Fruit fly (Drosophila melanogaster) whole organism: ENCODE data around the gene lmd.

ENCODE experiments used
- CG8478 ChIP-seq: fragments of >200 bp; optimal IDR thresholded peaks from 2 replicates; lab custom pipeline; 2018; ENCODE audit warnings: inconsistent platforms
- Dll ChIP-seq: fragments of >200 bp; optimal IDR thresholded peaks from 2 replicates; lab custom pipeline; 2017
- EcR ChIP-seq, 2 experiments: fragments of >200 bp; optimal IDR thresholded peaks; 2 replicates each; lab custom pipeline; 2017; ENCODE audit warnings: missing biosample characterization in 2 of 2, missing genetic modification characterization in 2 of 2, missing genetic modification reagents in 2 of 2
- pan ChIP-seq: fragments of >200 bp; optimal IDR thresholded peaks from 2 replicates; lab custom pipeline; 2017
- psq ChIP-seq: fragments of >200 bp; optimal IDR thresholded peaks from 2 replicates; lab custom pipeline; 2017
- usp ChIP-seq: fragments of >200 bp; optimal IDR thresholded peaks from 2 replicates; lab custom pipeline; 2017; ENCODE audit warnings: missing biosample characterization, missing genetic modification characterization, mixed read lengths

Gene lmd

dm6 chr3R:23013482-23013881 lies 13.0 kb downstream of the lmd start:
- TF ChIP-seq EcR (GFP tag; optimal IDR thresholded peaks at IDR 0.05; lab: Kevin White, UChicago) (peak; percentile 35 to 57), pan (lab: Kevin White, UChicago) (no peak)

- no peak for TF ChIP-seq psq (lab: Kevin White, UChicago)
- TF ChIP-seq usp = no peak
- TF ChIP-seq EcR (GFP tag; optimal IDR thresholded peaks at IDR 0.05; lab: Kevin White, UChicago) = no peak
- TF ChIP-seq pan (lab: Kevin White, UChicago) = no peak
- TF ChIP-seq Dll = no peak
- TF ChIP-seq CG8478 (lab: Kevin White, UChicago) = no peak
Observed at dm6 chr3R:23012017-23012416, 14.5 kb downstream of the lmd start, which contains the start of gene CG6688. TSS of gene CG6688 (plus strand) at chr3R:23012412.

dm6 chr3R:23010406-23010805 lies 16.1 kb downstream of the lmd start, which contains the start of gene CG34375:
TSS of gene CG34375 (minus strand) at chr3R:23010562.
- no peak for TF ChIP-seq CG8478 (lab: Kevin White, UChicago)
- TF ChIP-seq psq (lab: Kevin White, UChicago) = no peak
- no peak for TF ChIP-seq usp
- no peak for TF ChIP-seq pan (lab: Kevin White, UChicago)
- no peak for TF ChIP-seq EcR (GFP tag; optimal IDR thresholded peaks at IDR 0.05; lab: Kevin White, UChicago)
- TF ChIP-seq Dll = no peak

dm6 chr3R:23009480-23010115 lies 16.9 kb downstream of the lmd start:
- TF ChIP-seq usp = no peak
- no peak for TF ChIP-seq pan (lab: Kevin White, UChicago)
- no peak for TF ChIP-seq psq (lab: Kevin White, UChicago)
- no peak for TF ChIP-seq Dll
- TF ChIP-seq CG8478 (lab: Kevin White, UChicago) = no peak
- no peak for TF ChIP-seq EcR (GFP tag; optimal IDR thresholded peaks at IDR 0.05; lab: Kevin White, UChicago)

DNA sequence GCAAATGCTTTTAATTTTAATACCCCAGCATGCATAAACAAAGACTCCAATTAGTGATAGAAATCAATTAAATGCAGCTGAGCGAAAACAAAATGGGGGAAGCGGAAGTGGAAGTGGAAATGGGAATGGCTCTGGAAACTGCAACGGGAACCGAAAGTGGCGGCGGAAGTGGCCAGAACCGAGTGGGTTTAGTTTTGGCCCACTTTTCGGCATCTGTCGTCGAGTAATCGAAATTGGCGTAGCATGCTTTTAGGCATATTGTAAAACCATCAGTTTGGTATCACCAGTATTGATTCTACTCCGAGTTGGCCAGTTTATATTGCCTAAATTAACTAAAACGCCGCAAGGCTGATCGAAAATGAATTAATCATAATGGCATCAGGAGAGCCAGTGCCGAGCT lies 22.4 kb downstream of the lmd start:
- TF ChIP-seq Dll (no peak), CG8478 (lab: Kevin White, UChicago) (no peak), usp (no peak), EcR (GFP tag; optimal IDR thresholded peaks at IDR 0.05; lab: Kevin White, UChicago) (no peak), pan (lab: Kevin White, UChicago) (no peak)

- TF ChIP-seq usp (no peak), EcR (GFP tag; optimal IDR thresholded peaks at IDR 0.05; lab: Kevin White, UChicago) (no peak)
Observed at dm6 chr3R:22998623-22999179, 27.8 kb downstream of the lmd start.

DNA sequence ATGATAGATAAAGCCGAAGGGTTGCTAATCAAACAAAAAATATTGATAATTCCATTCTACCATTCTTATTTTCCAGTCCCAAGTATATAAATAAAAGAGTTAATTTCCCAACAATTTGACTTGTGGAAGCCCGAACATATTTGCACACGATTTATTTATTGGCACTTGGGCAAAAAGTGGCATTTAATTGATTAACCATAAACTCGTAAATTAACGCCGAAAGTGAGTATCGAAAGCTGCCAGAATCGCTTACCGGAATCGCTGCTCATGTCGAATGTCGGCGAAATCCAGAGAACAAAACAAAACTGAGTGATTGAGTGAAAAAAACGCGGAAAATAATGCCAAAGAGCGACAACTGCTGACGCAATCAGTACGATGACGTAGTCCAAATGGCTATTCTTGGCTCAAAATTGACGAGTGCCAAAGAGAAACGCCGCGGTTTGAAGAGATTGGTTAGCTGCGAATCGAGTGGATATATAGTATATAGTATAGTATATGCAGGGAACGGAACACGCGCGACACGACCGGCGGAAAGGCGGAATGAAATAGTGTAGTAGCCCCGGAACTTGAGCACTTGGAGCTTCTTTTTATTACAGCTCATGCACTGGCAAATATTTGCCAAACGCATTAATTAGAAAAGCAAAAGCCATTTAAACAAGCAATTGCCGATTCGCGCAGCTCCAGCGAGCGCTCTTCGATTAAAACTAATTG lies 28.4 kb downstream of the lmd start, which contains the start of gene Nha2:
Gene Nha2 (minus strand): TSS at position 617 of the 711 bp plus-strand sequence.
- TF ChIP-seq pan (lab: Kevin White, UChicago) (no peak), psq (lab: Kevin White, UChicago) (no peak), usp (no peak), EcR (GFP tag; optimal IDR thresholded peaks at IDR 0.05; lab: Kevin White, UChicago) (no peak), CG8478 (lab: Kevin White, UChicago) (no peak), Dll (no peak)

- TF ChIP-seq pan (lab: Kevin White, UChicago) = no peak
- TF ChIP-seq psq (lab: Kevin White, UChicago) = no peak
- no peak for TF ChIP-seq EcR (GFP tag; optimal IDR thresholded peaks at IDR 0.05; lab: Kevin White, UChicago)
- TF ChIP-seq CG8478 (lab: Kevin White, UChicago) = no peak
- no peak for TF ChIP-seq Dll
- TF ChIP-seq usp = no peak
Observed at dm6 chr3R:22988995-22989394, 37.5 kb downstream of the lmd start, which contains the start of gene Or94b. TSS of gene Or94b (plus strand) at chr3R:22989295.

dm6 chr3R:22986981-22987380 lies 39.5 kb downstream of the lmd start, which contains the start of gene Or94a:
TSS of gene Or94a (plus strand) at chr3R:22987281.
- TF ChIP-seq EcR (GFP tag; optimal IDR thresholded peaks at IDR 0.05; lab: Kevin White, UChicago) (no peak), usp (no peak), CG8478 (lab: Kevin White, UChicago) (no peak), pan (lab: Kevin White, UChicago) (no peak), Dll (no peak), psq (lab: Kevin White, UChicago) (no peak)

DNA sequence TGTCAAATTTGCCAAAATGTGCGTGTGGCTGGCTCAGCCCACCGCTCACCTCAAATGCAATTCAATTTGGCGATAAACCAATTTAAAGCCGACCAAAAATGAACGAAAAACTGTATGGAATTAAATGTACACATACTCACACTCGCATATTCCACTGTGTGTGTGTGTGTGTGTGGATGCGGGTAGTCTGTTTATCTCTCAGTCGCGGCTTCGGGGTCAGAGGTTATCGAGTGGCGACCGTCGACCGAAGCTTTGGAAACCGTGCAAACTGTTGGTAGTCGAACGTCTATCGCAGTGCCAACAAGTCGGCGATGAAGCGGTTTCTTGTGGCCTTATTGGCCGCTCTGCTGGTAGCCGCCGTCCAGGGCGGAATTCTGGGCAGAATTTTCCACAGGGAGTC lies 49.5 kb downstream of the lmd start, which contains the start of gene Gbp3:
Gene Gbp3 (plus strand): TSS at position 274 of the 400 bp plus-strand sequence.
- TF ChIP-seq CG8478 (lab: Kevin White, UChicago) (no peak), usp (no peak), Dll (no peak), psq (lab: Kevin White, UChicago) (no peak), pan (lab: Kevin White, UChicago) (no peak), EcR (GFP tag; optimal IDR thresholded peaks at IDR 0.05; lab: Kevin White, UChicago) (no peak)
